Worm (Caenorhabditis elegans) whole organism, late embryonic: Measurements from ENCODE around the gene ric-8.

Source experiments
- C08G9.2 ChIP-seq: sonication (generic microtip); optimal IDR thresholded peaks from 2 replicates; lab custom pipeline; 2016; ENCODE audit warnings: mild to moderate bottlenecking, missing genetic modification characterization, moderate library complexity, missing compliant biosample characterization
- ama-1 ChIP-seq: fragments of 150-350 bp; optimal IDR thresholded peaks from 2 replicates; lab custom pipeline; 2014
- ceh-48 ChIP-seq: sonication (generic microtip); optimal IDR thresholded peaks from 2 replicates; lab custom pipeline; 2016; ENCODE audit warnings: missing genetic modification characterization, inconsistent platforms, missing compliant biosample characterization
- hlh-13 ChIP-seq: fragments of 200-800 bp; sonication (Bioruptor generic); optimal IDR thresholded peaks from 2 replicates; lab custom pipeline; 2018; ENCODE audit warnings: mild to moderate bottlenecking, missing genetic modification characterization, missing compliant biosample characterization
- nfya-1 ChIP-seq: sonication (generic microtip); optimal IDR thresholded peaks from 2 replicates; lab custom pipeline; 2017; ENCODE audit warnings: missing genetic modification characterization, mild to moderate bottlenecking, missing compliant biosample characterization, antibody characterized with exemption, moderate library complexity
- pag-3 ChIP-seq: sonication (generic microtip); optimal IDR thresholded peaks from 2 replicates; lab custom pipeline; 2016; ENCODE audit warnings: missing compliant biosample characterization, missing genetic modification characterization, borderline replicate concordance
- pha-4 ChIP-seq: fragments of 150-350 bp; optimal IDR thresholded peaks from 2 replicates; lab custom pipeline; 2018; ENCODE audit warnings: missing biosample characterization, missing genetic modification reagents, missing genetic modification characterization
- pqm-1 ChIP-seq: sonication (generic microtip); optimal IDR thresholded peaks from 2 replicates; lab custom pipeline; 2016; ENCODE audit warnings: missing genetic modification characterization, missing compliant biosample characterization
- sdc-2 ChIP-seq: sonication (generic microtip); optimal IDR thresholded peaks from 2 replicates; lab custom pipeline; 2016; ENCODE audit warnings: missing genotype, missing genetic modification characterization, missing compliant biosample characterization
- syd-9 ChIP-seq: sonication (generic microtip); optimal IDR thresholded peaks from 2 replicates; lab custom pipeline; 2016; ENCODE audit warnings: mild to moderate bottlenecking, missing genetic modification characterization, moderate library complexity, missing compliant biosample characterization
- tbx-2 ChIP-seq: sonication (generic microtip); optimal IDR thresholded peaks from 2 replicates; lab custom pipeline; 2016; ENCODE audit warnings: missing genetic modification characterization, missing compliant biosample characterization
- unc-55 ChIP-seq: sonication (generic microtip); optimal IDR thresholded peaks from 2 replicates; lab custom pipeline; 2017; ENCODE audit warnings: missing biosample characterization, missing genetic modification reagents, missing genetic modification characterization
- ztf-16 ChIP-seq: sonication (generic microtip); optimal IDR thresholded peaks from 2 replicates; lab custom pipeline; 2017; ENCODE audit warnings: missing genetic modification characterization, missing compliant biosample characterization

ce11 chrIV:2654965-2655364 lies 12.2 kb downstream of the ric-8 start:
- TF ChIP-seq pag-3 (tag; lab: Kevin White, UChicago) (no peak), ama-1 (lab: Kevin White, UChicago) (no peak), unc-55 (GFP tag; lab: Kevin White, UChicago) (no peak), ceh-48 (tag; lab: Kevin White, UChicago) (no peak), C08G9.2 (no peak), pha-4 (no peak), ztf-16 (tag; lab: Kevin White, UChicago) (no peak), sdc-2 (no peak), tbx-2 (tag; lab: Kevin White, UChicago) (no peak), hlh-13 (GFP tag; lab: Kevin White, UChicago) (no peak), nfya-1 (tag; lab: Kevin White, UChicago) (no peak), syd-9 (tag; lab: Kevin White, UChicago) (no peak), pqm-1 (no peak)
